Worm (Caenorhabditis elegans) whole organism, L4 larva: ENCODE results near the gene T28A8.6.

Experiments
- aha-1 ChIP-seq: fragments of 150-350 bp; peaks from one replicate; lab custom pipeline; 2014; ENCODE audit warnings: missing biosample characterization, missing genetic modification characterization
- ceh-32 ChIP-seq: sonication (generic microtip); optimal IDR thresholded peaks from 2 replicates; lab custom pipeline; 2016; ENCODE audit warnings: mild to moderate bottlenecking, missing genetic modification characterization, missing compliant biosample characterization; ENCODE audit not compliant: poor library complexity
- ceh-82 ChIP-seq: sonication (generic microtip); optimal IDR thresholded peaks from 2 replicates; lab custom pipeline; 2017; ENCODE audit warnings: missing biosample characterization, missing genetic modification characterization
- daf-19 ChIP-seq: fragments of 200-800 bp; sonication (Bioruptor generic); conservative IDR thresholded peaks from 2 replicates; pipeline ENCODE4 v1.3.6; 2022; ENCODE audit warnings: missing genetic modification characterization, missing compliant biosample characterization
- lin-13 ChIP-seq: fragments of 150-350 bp; optimal IDR thresholded peaks from 2 replicates; lab custom pipeline; 2014; ENCODE audit warnings: missing biosample characterization, missing genetic modification reagents, missing genetic modification characterization
- nhr-25 ChIP-seq: sonication (generic microtip); optimal IDR thresholded peaks from 2 replicates; lab custom pipeline; 2017; ENCODE audit warnings: missing genetic modification characterization, mild to moderate bottlenecking, missing compliant biosample characterization, antibody characterized with exemption, moderate library complexity, borderline replicate concordance; ENCODE audit not compliant: insufficient read depth
- nhr-28 ChIP-seq: fragments of 150-350 bp; optimal IDR thresholded peaks from 2 replicates; lab custom pipeline; 2014; ENCODE audit warnings: missing biosample characterization, missing genetic modification characterization
- nhr-6 ChIP-seq: fragments of 150-350 bp; optimal IDR thresholded peaks from 2 replicates; lab custom pipeline; 2014; ENCODE audit warnings: missing biosample characterization, missing genetic modification characterization
- unc-130 ChIP-seq: sonication (generic microtip); optimal IDR thresholded peaks from 2 replicates; lab custom pipeline; 2016; ENCODE audit warnings: missing genetic modification reagents, missing genetic modification characterization, missing compliant biosample characterization
- ztf-7 ChIP-seq: fragments of 150-350 bp; optimal IDR thresholded peaks from 2 replicates; lab custom pipeline; 2014; ENCODE audit warnings: missing biosample characterization, missing genetic modification characterization

- peak; percentile 52 for TF ChIP-seq nhr-28 (tag; lab: Kevin White, UChicago)
- no peak for TF ChIP-seq lin-13 (GFP tag; lab: Kevin White, UChicago)
- no peak for TF ChIP-seq nhr-6 (tag; lab: Kevin White, UChicago)
- peak; percentile 46 for TF ChIP-seq aha-1 (tag; lab: Kevin White, UChicago)
- no peak for TF ChIP-seq ceh-32
- TF ChIP-seq daf-19 (GFP tag; lab: Robert Waterston, UW), result no peak
- no peak for TF ChIP-seq ztf-7
- no peak for TF ChIP-seq ceh-82 (tag; lab: Kevin White, UChicago)
- TF ChIP-seq unc-130 (GFP tag; lab: Kevin White, UChicago), result no peak
- TF ChIP-seq nhr-25 (tag; lab: Kevin White, UChicago), result no peak
Observed at ce11 chrIII:13526191-13526590, 27.2 kb downstream of the T28A8.6 start.
